Worm (Caenorhabditis elegans): ENCODE data around the gene T09A5.4.
A peak's percentile ranks its signal among the peaks of the same experiment; 100 is the strongest.

T09A5.4 gene

ce11 chrII:7870632-7871031 is 24.6 kb downstream of the T09A5.4 start (continued):
- TF ChIP-seq hlh-17 (GFP tag; optimal IDR thresholded peaks at IDR 0.05; ENCODE audit: borderline replicate concordance) (no peak), lin-15B (tag; optimal IDR thresholded peaks at IDR 0.05) (peak; percentile 44), fos-1 (tag; optimal IDR thresholded peaks at IDR 0.05) (no peak), F16B12.6 (tag; optimal IDR thresholded peaks at IDR 0.05) (peak; percentile 91), lsy-2 (tag; optimal IDR thresholded peaks at IDR 0.05) (peak; percentile 90 to 98), unc-62 (GFP tag; optimal IDR thresholded peaks at IDR 0.05) (no peak), sup-37 (GFP tag; optimal IDR thresholded peaks at IDR 0.05) (no peak), hlh-4 (tag; optimal IDR thresholded peaks at IDR 0.05) (no peak), nhr-28 (tag; optimal IDR thresholded peaks at IDR 0.05) (no peak), mep-1 (tag; optimal IDR thresholded peaks at IDR 0.05) (peak; percentile 47), swsn-7 (tag; optimal IDR thresholded peaks at IDR 0.05) (no peak), egl-13 (tag; optimal IDR thresholded peaks at IDR 0.05) (no peak), nhr-237 (tag; optimal IDR thresholded peaks at IDR 0.05) (no peak), hpl-2 (GFP tag; optimal IDR thresholded peaks at IDR 0.05) (no peak), nhr-71 (tag; optimal IDR thresholded peaks at IDR 0.05) (peak; percentile 54), ztf-11 (tag; optimal IDR thresholded peaks at IDR 0.05) (no peak), pag-3 (tag; optimal IDR thresholded peaks at IDR 0.05; ENCODE audit: borderline replicate concordance, insufficient read depth) (peak; percentile 87), sox-4 (tag; optimal IDR thresholded peaks at IDR 0.05) (no peak), lin-39 (tag; optimal IDR thresholded peaks at IDR 0.05) (no peak), elt-2 (tag; optimal IDR thresholded peaks at IDR 0.05) (no peak), mab-9 (GFP tag; IDR thresholded peaks at IDR 0.05) (no peak), dsc-1 (tag; optimal IDR thresholded peaks at IDR 0.05) (no peak), tlp-1 (tag; optimal IDR thresholded peaks at IDR 0.05) (no peak), efl-1 (optimal IDR thresholded peaks at IDR 0.05) (peak; percentile 61 to 72), efl-1 (GFP tag; optimal IDR thresholded peaks at IDR 0.05 in 1 of 2) (peak; percentile 61 to 94), nhr-47 (tag; optimal IDR thresholded peaks at IDR 0.05) (peak; percentile 30), dpl-1 (GFP tag; optimal IDR thresholded peaks at IDR 0.05) (peak; percentile 19 to 68 (median 59)), pax-3 (tag; optimal IDR thresholded peaks at IDR 0.05) (no peak), skn-1 (tag; optimal IDR thresholded peaks at IDR 0.05) (peak; percentile 10), nhr-77 (tag; optimal IDR thresholded peaks at IDR 0.05) (no peak), elt-3 (tag; optimal IDR thresholded peaks at IDR 0.05) (no peak), fkh-10 (GFP tag; optimal IDR thresholded peaks at IDR 0.05) (no peak), sptf-1 (tag; optimal IDR thresholded peaks at IDR 0.05) (no peak), ztf-4 (tag; optimal IDR thresholded peaks at IDR 0.05) (no peak), ets-5 (GFP tag; IDR thresholded peaks at IDR 0.05) (no peak), ceh-8 (GFP tag; optimal IDR thresholded peaks at IDR 0.05) (no peak), unc-86 (tag; optimal IDR thresholded peaks at IDR 0.05) (no peak), snpc-4 (tag; optimal IDR thresholded peaks at IDR 0.05) (peak; percentile 33), isw-1 (GFP tag; IDR thresholded peaks at IDR 0.05) (peak; percentile 8)

DNA sequence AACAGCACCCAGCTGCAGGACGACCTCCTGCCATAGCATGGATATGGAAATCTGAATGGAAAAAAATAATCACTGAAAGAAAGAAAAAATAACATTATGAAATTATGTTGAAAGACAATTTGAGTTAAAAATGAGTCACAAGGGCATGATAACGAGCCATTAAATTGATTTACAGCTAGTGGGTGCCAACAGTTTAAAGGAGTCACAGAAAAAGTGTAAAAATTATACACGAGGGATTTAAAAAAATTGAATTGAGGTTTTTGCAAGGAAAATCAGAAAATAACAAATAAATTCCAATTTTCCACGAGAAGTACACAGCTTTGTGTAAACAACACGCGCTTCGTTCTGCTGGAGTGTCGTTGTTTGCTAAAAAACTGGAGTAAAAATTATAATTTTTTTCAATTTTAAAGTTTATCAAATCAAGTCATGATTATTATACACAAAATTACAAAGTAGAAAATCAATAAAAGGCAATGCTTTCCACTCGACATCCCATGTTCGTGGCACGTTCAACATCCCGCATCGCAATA is 27.9 kb downstream of the T09A5.4 start, which contains the start of gene T01H3.3:
TSS of gene T01H3.3 (minus strand) at position 51 of the 530 bp plus-strand sequence.
- peak in 2 of 3 experiments; percentile 20 to 31 for TF ChIP-seq ceh-82 (tag; optimal IDR thresholded peaks at IDR 0.05)
- no peak for TF ChIP-seq unc-86 (tag; optimal IDR thresholded peaks at IDR 0.05)
- peak; percentile 33 for TF ChIP-seq dsc-1 (tag; optimal IDR thresholded peaks at IDR 0.05)
- peak; percentile 25 for TF ChIP-seq skn-1 (tag; optimal IDR thresholded peaks at IDR 0.05)
- TF ChIP-seq efl-3 (GFP tag; optimal IDR thresholded peaks at IDR 0.05): no peak
- TF ChIP-seq snu-23 (GFP tag; optimal IDR thresholded peaks at IDR 0.05): peak; percentile 73
- TF ChIP-seq swsn-7 (tag; optimal IDR thresholded peaks at IDR 0.05): peak; percentile 58
- peak; percentile 68 to 87 for TF ChIP-seq lsy-2 (tag; optimal IDR thresholded peaks at IDR 0.05)
- peak; percentile 36 for TF ChIP-seq lin-13 (GFP tag; optimal IDR thresholded peaks at IDR 0.05)
- peak; percentile 13 for TF ChIP-seq mep-1 (tag; optimal IDR thresholded peaks at IDR 0.05)
- no peak for TF ChIP-seq tlp-1 (tag; optimal IDR thresholded peaks at IDR 0.05)
- TF ChIP-seq efl-1 (optimal IDR thresholded peaks at IDR 0.05): peak; percentile 52 to 66
- TF ChIP-seq efl-1 (GFP tag; optimal IDR thresholded peaks at IDR 0.05 in 1 of 2): peak in 1 of 2 experiments; percentile 58
- peak; percentile 22 for TF ChIP-seq unc-130 (tag; optimal IDR thresholded peaks at IDR 0.05)
- peak; percentile 57 to 59 for TF ChIP-seq lin-35 (GFP tag; optimal IDR thresholded peaks at IDR 0.05)
- TF ChIP-seq lin-14 (GFP tag; optimal IDR thresholded peaks at IDR 0.05): peak; percentile 52
- TF ChIP-seq dpl-1 (GFP tag; optimal IDR thresholded peaks at IDR 0.05): peak; percentile 42 to 63 (median 52)
- peak; percentile 66 for TF ChIP-seq nhr-71 (tag; optimal IDR thresholded peaks at IDR 0.05)
- peak; percentile 41; the same call in 1 of the 2 replicates for TF ChIP-seq nhr-19 (GFP tag; conservative IDR thresholded peaks at IDR 0.05)
- peak; percentile 39 for TF ChIP-seq nhr-85 (tag)
- TF ChIP-seq C16A3.4 (tag; optimal IDR thresholded peaks at IDR 0.05): peak; percentile 50
- peak; percentile 34 for TF ChIP-seq tbx-2 (tag; optimal IDR thresholded peaks at IDR 0.05)
- TF ChIP-seq unc-98 (GFP tag; IDR thresholded peaks at IDR 0.05): no peak
- no peak for TF ChIP-seq unc-30 (tag; optimal IDR thresholded peaks at IDR 0.05)
